Fruit fly (Drosophila melanogaster) whole organism, embryonic: ENCODE data around the gene Lst8.

ENCODE experiments used
- ATbp ChIP-seq: fragments of 200-800 bp; sonication (Bioruptor generic); optimal IDR thresholded peaks from 2 replicates; lab custom pipeline; 2017; ENCODE audit warnings: missing biosample characterization, mild to moderate bottlenecking, missing genetic modification characterization, missing genetic modification reagents
- Atf6 ChIP-seq: fragments of 200-800 bp; sonication (Bioruptor generic); IDR thresholded peaks from 2 replicates; pipeline ENCODE4 v1.3.6; 2022; ENCODE audit warnings: missing biosample characterization, missing genetic modification characterization
- Awh ChIP-seq: fragments of 200-800 bp; sonication (Bioruptor generic); IDR thresholded peaks from 2 replicates; pipeline ENCODE4, ENCODE4 v1.3.6; 2022; ENCODE audit warnings: missing biosample characterization, missing genetic modification characterization
- C15 ChIP-seq: fragments of 200-800 bp; sonication (Bioruptor generic); IDR thresholded peaks from 3 replicates; pipeline ENCODE4 v1.3.6; 2022; ENCODE audit warnings: missing biosample characterization, missing genetic modification characterization
- CG1024 ChIP-seq: fragments of 200-800 bp; sonication (Bioruptor generic); IDR thresholded peaks from 2 replicates; pipeline ENCODE4 v1.3.6; 2022; ENCODE audit warnings: missing biosample characterization, missing genetic modification characterization
- CG11560 ChIP-seq: fragments of 200-800 bp; sonication (Bioruptor generic); IDR thresholded peaks from 3 replicates; pipeline ENCODE4 v1.3.6; 2022; ENCODE audit warnings: missing biosample characterization, missing genetic modification characterization
- CG12155 ChIP-seq: fragments of 200-800 bp; sonication (Bioruptor generic); optimal IDR thresholded peaks from 3 replicates; lab custom pipeline; 2016; ENCODE audit warnings: missing biosample characterization, missing genetic modification characterization
- CG12744 ChIP-seq: fragments of 200-800 bp; sonication (Bioruptor generic); optimal IDR thresholded peaks from 2 replicates; lab custom pipeline; 2016; ENCODE audit warnings: missing biosample characterization, missing genetic modification characterization
- CG14965 ChIP-seq: fragments of 200-800 bp; sonication (Bioruptor generic); optimal IDR thresholded peaks from 2 replicates; lab custom pipeline; 2016; ENCODE audit warnings: missing biosample characterization, missing genetic modification characterization, borderline replicate concordance
- CG18011 ChIP-seq: fragments of 200-800 bp; sonication (Bioruptor generic); optimal IDR thresholded peaks from 2 replicates; lab custom pipeline; 2017; ENCODE audit warnings: missing biosample characterization, missing genetic modification characterization, mild to moderate bottlenecking, moderate library complexity, missing genotype
- CG18476 ChIP-seq: fragments of 200-800 bp; sonication (Bioruptor generic); optimal IDR thresholded peaks from 2 replicates; lab custom pipeline; 2016; ENCODE audit warnings: missing biosample characterization, mild to moderate bottlenecking, missing genetic modification characterization
- CG31388 ChIP-seq: fragments of 200-800 bp; sonication (Bioruptor generic); optimal IDR thresholded peaks from 2 replicates; lab custom pipeline; 2016; ENCODE audit warnings: missing biosample characterization, missing genetic modification characterization
- CG3163 ChIP-seq: fragments of 200-800 bp; sonication (Bioruptor generic); optimal IDR thresholded peaks from 3 replicates; lab custom pipeline; 2016; ENCODE audit warnings: missing biosample characterization, missing genetic modification characterization
- CG4730 ChIP-seq: fragments of 200-800 bp; sonication (Bioruptor generic); IDR thresholded peaks from 2 replicates; pipeline ENCODE4 v1.3.6; 2022; ENCODE audit warnings: missing biosample characterization, missing genetic modification characterization
- CG7556 ChIP-seq: fragments of 200-800 bp; sonication (Bioruptor generic); optimal IDR thresholded peaks from 2 replicates; lab custom pipeline; 2017; ENCODE audit warnings: missing biosample characterization, mild to moderate bottlenecking, missing genetic modification characterization
- Dref ChIP-seq: fragments of 200-800 bp; sonication (Bioruptor generic); IDR thresholded peaks from 2 replicates; pipeline ENCODE4 v1.3.6; 2022; ENCODE audit warnings: missing biosample characterization, missing genetic modification characterization
- Fer2 ChIP-seq: fragments of 200-800 bp; sonication (Bioruptor generic); optimal IDR thresholded peaks from 2 replicates; lab custom pipeline; 2018; ENCODE audit warnings: missing biosample characterization, mild to moderate bottlenecking, missing genetic modification characterization, moderate library complexity
- HLH3B ChIP-seq: fragments of 200-800 bp; sonication (Bioruptor generic); IDR thresholded peaks from 2 replicates; pipeline ENCODE4 v1.3.6; 2022; ENCODE audit warnings: missing biosample characterization, missing genetic modification characterization
- HLHmδ ChIP-seq: fragments of 200-800 bp; sonication (Bioruptor generic); optimal IDR thresholded peaks from 2 replicates; lab custom pipeline; 2018; ENCODE audit warnings: missing biosample characterization, mild to moderate bottlenecking, missing genetic modification characterization, moderate library complexity
- Hr39 ChIP-seq: fragments of >200 bp; optimal IDR thresholded peaks from 2 replicates; lab custom pipeline; 2017
- Jarid2 ChIP-seq: fragments of 200-800 bp; sonication (Bioruptor generic); optimal IDR thresholded peaks from 3 replicates; lab custom pipeline; 2017; ENCODE audit warnings: mild to moderate bottlenecking, missing biosample characterization, missing genetic modification reagents, missing genetic modification characterization
- Lpt ChIP-seq: fragments of >200 bp; optimal IDR thresholded peaks from 2 replicates; lab custom pipeline; 2018; ENCODE audit warnings: missing biosample characterization, missing genetic modification characterization
- MTF-1 ChIP-seq: fragments of 200-800 bp; sonication (Bioruptor generic); optimal IDR thresholded peaks from 2 replicates; lab custom pipeline; 2018; ENCODE audit warnings: missing biosample characterization, mild to moderate bottlenecking, missing genetic modification characterization, borderline replicate concordance
- Med ChIP-seq: fragments of 200-800 bp; sonication (Bioruptor generic); peaks from one replicate; lab custom pipeline; 2016; ENCODE audit warnings: missing biosample characterization, missing genetic modification characterization, mild to moderate bottlenecking, inconsistent platforms, moderate library complexity
- Mes4 ChIP-seq: fragments of 200-800 bp; sonication (Bioruptor generic); optimal IDR thresholded peaks from 2 replicates; lab custom pipeline; 2016; ENCODE audit warnings: missing biosample characterization, missing genetic modification characterization
- NC2α ChIP-seq: fragments of 200-800 bp; sonication (Bioruptor generic); optimal IDR thresholded peaks from 2 replicates; lab custom pipeline; 2016; ENCODE audit warnings: missing biosample characterization, missing genetic modification characterization
- PHDP ChIP-seq: fragments of 200-800 bp; sonication (Bioruptor generic); optimal IDR thresholded peaks from 3 replicates; lab custom pipeline; 2018; ENCODE audit warnings: missing biosample characterization, mild to moderate bottlenecking, missing genetic modification characterization, moderate library complexity
- Stat92E ChIP-seq, 3 experiments: fragments of >200 bp in 2 of 3; fragments of 200-800 bp in 1 of 3; sonication (Bioruptor generic) in 1 of 3; optimal IDR thresholded peaks; 2 replicates each; lab custom pipeline; 2017 to 2019; ENCODE audit warnings: missing biosample characterization in 3 of 3, missing genetic modification characterization in 3 of 3, mild to moderate bottlenecking in 1 of 3, moderate library complexity in 1 of 3
- bowl ChIP-seq: fragments of 200-800 bp; sonication (Bioruptor generic); IDR thresholded peaks from 2 replicates; pipeline ENCODE4 v1.3.6; 2022; ENCODE audit warnings: missing biosample characterization, missing genetic modification characterization
- cato ChIP-seq: fragments of 200-800 bp; sonication (Bioruptor generic); optimal IDR thresholded peaks from 2 replicates; lab custom pipeline; 2016; ENCODE audit warnings: missing biosample characterization, missing genetic modification characterization, borderline replicate concordance
- chm ChIP-seq: fragments of 200-800 bp; sonication (Bioruptor generic); IDR thresholded peaks from 2 replicates; pipeline ENCODE4 v1.3.6; 2022; ENCODE audit warnings: missing biosample characterization, missing genetic modification characterization
- cwo ChIP-seq: fragments of 200-800 bp; sonication (Bioruptor generic); optimal IDR thresholded peaks from 3 replicates; lab custom pipeline; 2017; ENCODE audit warnings: missing biosample characterization, missing genetic modification characterization, mild to moderate bottlenecking, moderate library complexity, missing genetic modification reagents
- disco-r ChIP-seq: fragments of 200-800 bp; sonication (Bioruptor generic); optimal IDR thresholded peaks from 2 replicates; lab custom pipeline; 2016; ENCODE audit warnings: missing biosample characterization, missing genetic modification characterization
- dysf ChIP-seq: fragments of 200-800 bp; sonication (Bioruptor generic); IDR thresholded peaks from 3 replicates; pipeline ENCODE4 v1.3.6; 2022; ENCODE audit warnings: missing biosample characterization, missing genetic modification characterization
- fru ChIP-seq: fragments of >200 bp; optimal IDR thresholded peaks from 2 replicates; lab custom pipeline; 2017
- gfzf ChIP-seq: fragments of 200-800 bp; sonication (Bioruptor generic); optimal IDR thresholded peaks from 2 replicates; lab custom pipeline; 2016; ENCODE audit warnings: missing biosample characterization, mild to moderate bottlenecking, missing genetic modification characterization, moderate library complexity
- gt ChIP-seq: fragments of 200-800 bp; sonication (Bioruptor generic); IDR thresholded peaks from 2 replicates; pipeline ENCODE4 v1.3.6; 2022; ENCODE audit warnings: missing biosample characterization, missing genetic modification characterization
- ham ChIP-seq: fragments of 200-800 bp; sonication (Bioruptor generic); IDR thresholded peaks from 2 replicates; pipeline ENCODE4 v1.3.6; 2022; ENCODE audit warnings: missing biosample characterization, missing genetic modification characterization
- hth ChIP-seq: fragments of >200 bp; optimal IDR thresholded peaks from 2 replicates; lab custom pipeline; 2017; ENCODE audit warnings: inconsistent platforms
- jigr1 ChIP-seq: fragments of 200-800 bp; sonication (Bioruptor generic); IDR thresholded peaks from 3 replicates; pipeline ENCODE4 v1.3.6; 2022; ENCODE audit warnings: missing biosample characterization, missing genetic modification characterization
- pan ChIP-seq, 4 experiments: fragments of >200 bp in 3 of 4; fragments of 200-800 bp in 1 of 4; sonication (Bioruptor generic) in 1 of 4; optimal IDR thresholded peaks in 3 of 4; IDR thresholded peaks in 1 of 4; 2 replicates each; pipeline versions ENCODE4 v1.3.6 to Lab custom; 2017 to 2022; ENCODE audit warnings: missing biosample characterization in 2 of 4, missing genetic modification characterization in 2 of 4, mixed read lengths in 1 of 4
- peb ChIP-seq: fragments of 200-800 bp; sonication (Bioruptor generic); IDR thresholded peaks from 2 replicates; pipeline ENCODE4 v1.3.6; 2022; ENCODE audit warnings: missing biosample characterization, missing genetic modification characterization
- pho ChIP-seq: fragments of 200-800 bp; sonication (Bioruptor generic); optimal IDR thresholded peaks from 2 replicates; lab custom pipeline; 2016; ENCODE audit warnings: missing biosample characterization, missing genetic modification characterization
- repo ChIP-seq: fragments of 200-800 bp; sonication (Bioruptor generic); optimal IDR thresholded peaks from 2 replicates; lab custom pipeline; 2016; ENCODE audit warnings: missing biosample characterization, missing genetic modification characterization
- run ChIP-seq: fragments of 200-800 bp; sonication (Bioruptor generic); optimal IDR thresholded peaks from 3 replicates; lab custom pipeline; 2018; ENCODE audit warnings: missing biosample characterization, mild to moderate bottlenecking, missing genetic modification characterization
- shn ChIP-seq: fragments of 200-800 bp; sonication (Bioruptor generic); optimal IDR thresholded peaks from 3 replicates; lab custom pipeline; 2016; ENCODE audit warnings: missing biosample characterization, missing genetic modification characterization
- sna ChIP-seq: fragments of 200-800 bp; sonication (Bioruptor generic); IDR thresholded peaks from 2 replicates; pipeline ENCODE4 v1.3.6; 2022; ENCODE audit warnings: missing biosample characterization, missing genetic modification characterization; ENCODE audit not compliant: partially characterized antibody
- sob ChIP-seq: fragments of 200-800 bp; sonication (Bioruptor generic); IDR thresholded peaks from 2 replicates; pipeline ENCODE4 v1.3.6; 2022; ENCODE audit warnings: missing biosample characterization, missing genetic modification characterization
- tin ChIP-seq: fragments of 200-800 bp; sonication (Bioruptor generic); optimal IDR thresholded peaks from 3 replicates; lab custom pipeline; 2016; ENCODE audit warnings: missing biosample characterization, missing genetic modification characterization
- toy ChIP-seq: fragments of 200-800 bp; sonication (Bioruptor generic); IDR thresholded peaks from 2 replicates; pipeline ENCODE4 v1.3.6; 2022; ENCODE audit warnings: missing biosample characterization, missing genetic modification characterization
- tup ChIP-seq: fragments of 200-800 bp; sonication (Bioruptor generic); optimal IDR thresholded peaks from 2 replicates; lab custom pipeline; 2016; ENCODE audit warnings: missing biosample characterization, mild to moderate bottlenecking, missing genetic modification characterization, moderate library complexity

Lst8 gene

DNA sequence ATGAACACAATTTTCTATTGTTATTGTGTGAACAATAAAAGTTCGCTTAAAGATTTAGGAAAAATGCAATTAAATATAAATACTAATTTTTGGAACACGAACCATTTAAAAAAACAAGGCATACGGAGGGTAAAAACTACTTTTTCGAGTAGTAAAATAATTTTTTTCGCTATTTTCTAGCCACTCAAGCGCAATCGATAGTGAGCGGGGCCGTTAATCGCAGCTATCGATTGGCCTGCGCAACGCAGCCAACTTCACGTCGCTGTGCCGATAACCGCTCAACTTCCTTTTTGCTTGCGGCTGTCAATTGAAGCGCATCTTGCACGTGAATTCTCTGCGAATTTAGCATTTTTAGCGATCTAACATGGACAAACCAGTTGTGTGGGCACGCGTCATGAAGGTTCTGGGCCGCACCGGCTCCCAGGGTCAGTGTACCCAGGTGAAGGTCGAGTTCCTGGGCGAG, 51.4 kb downstream of the Lst8 start, which contains the start of gene RpS28b (continued):
- TF ChIP-seq Stat92E (GFP tag; optimal IDR thresholded peaks at IDR 0.05; lab: Kevin White, UChicago) (no peak), CG4730 (GFP tag; lab: Robert Waterston, UW) (peak; percentile 89), HLHmδ (GFP tag; lab: Kevin White, UChicago) (peak; percentile 100), CG1024 (GFP tag; lab: Robert Waterston, UW) (peak; percentile 92), peb (GFP tag; lab: Robert Waterston, UW) (peak; percentile 70), C15 (peak; percentile 88), CG14965 (GFP tag; lab: Kevin White, UChicago) (peak; percentile 73), toy (GFP tag; lab: Robert Waterston, UW) (peak; percentile 84; the same call in 1 of the 2 replicates), CG12744 (GFP tag; lab: Kevin White, UChicago) (peak; percentile 69), PHDP (tag; lab: Kevin White, UChicago) (peak; percentile 79), Med (GFP tag; lab: Kevin White, UChicago) (peak; percentile 99), CG18011 (GFP tag; lab: Kevin White, UChicago) (peak; percentile 73), pho (GFP tag; lab: Kevin White, UChicago) (peak; percentile 88), chm (peak; percentile 97), sob (peak; percentile 94), pan (optimal IDR thresholded peaks at IDR 0.05; lab: Kevin White, UChicago) (no peak), pan (GFP tag; optimal IDR thresholded peaks at IDR 0.05 in 1 of 2, IDR thresholded peaks at IDR 0.05 in 1 of 2) (peak in 1 of 2 experiments; percentile 88), Lpt (GFP tag; lab: Kevin White, UChicago) (no peak), Hr39 (no peak), dysf (GFP tag; lab: Robert Waterston, UW) (peak; percentile 88), jigr1 (GFP tag; lab: Robert Waterston, UW) (no peak), Dref (GFP tag; lab: Robert Waterston, UW) (peak; percentile 97), CG3163 (GFP tag; lab: Kevin White, UChicago) (peak; percentile 79), Mes4 (GFP tag; lab: Kevin White, UChicago) (peak; percentile 95), cato (GFP tag; lab: Kevin White, UChicago) (peak; percentile 49), NC2α (GFP tag; lab: Kevin White, UChicago) (peak; percentile 83), sna (GFP tag; lab: Robert Waterston, UW) (peak; percentile 14; the same call in 1 of the 2 replicates), Fer2 (tag; lab: Kevin White, UChicago) (peak; percentile 83), HLH3B (GFP tag; lab: Robert Waterston, UW) (peak; percentile 85), CG18476 (GFP tag; lab: Kevin White, UChicago) (peak; percentile 58), MTF-1 (peak; percentile 98), run (tag; lab: Kevin White, UChicago) (peak; percentile 60), CG11560 (tag; lab: Robert Waterston, UW) (peak; percentile 63; the same call in 2 of the 3 replicates), disco-r (GFP tag; lab: Kevin White, UChicago) (peak; percentile 82), Jarid2 (GFP tag; lab: Kevin White, UChicago) (peak; percentile 80), CG7556 (GFP tag; lab: Kevin White, UChicago) (peak; percentile 40), tup (GFP tag; lab: Kevin White, UChicago) (peak; percentile 46), bowl (GFP tag; lab: Robert Waterston, UW) (peak; percentile 81), gt (peak; percentile 81), tin (GFP tag; lab: Kevin White, UChicago) (peak; percentile 73), Awh (peak; percentile 90), ATbp (peak; percentile 91), Atf6 (GFP tag; lab: Robert Waterston, UW) (peak; percentile 80), cwo (GFP tag; lab: Kevin White, UChicago) (peak; percentile 76), CG12155 (peak; percentile 48), ham (peak; percentile 86), gfzf (GFP tag; lab: Kevin White, UChicago) (no peak), hth (no peak), fru (lab: Kevin White, UChicago) (no peak), shn (GFP tag; lab: Kevin White, UChicago) (peak; percentile 84), repo (GFP tag; lab: Kevin White, UChicago) (peak; percentile 80), CG31388 (peak; percentile 7)
